Worm (Caenorhabditis elegans) whole organism, L3 larva: ENCODE measurements around the gene mccc-1.

ENCODE experiments used
- ama-1 ChIP-seq: fragments of 150-350 bp; optimal IDR thresholded peaks from 2 replicates; lab custom pipeline; 2018
- ceh-16 ChIP-seq: sonication (generic microtip); optimal IDR thresholded peaks from 2 replicates; lab custom pipeline; 2017; ENCODE audit warnings: missing biosample characterization, missing genetic modification characterization
- ceh-28 ChIP-seq: fragments of 150-350 bp; optimal IDR thresholded peaks from 2 replicates; lab custom pipeline; 2014; ENCODE audit warnings: missing biosample characterization, missing genetic modification reagents, missing genetic modification characterization
- ceh-82 ChIP-seq: fragments of 150-350 bp; optimal IDR thresholded peaks from 2 replicates; lab custom pipeline; 2014; ENCODE audit warnings: missing biosample characterization, missing genetic modification characterization
- ceh-9 ChIP-seq: sonication (generic microtip); optimal IDR thresholded peaks from 2 replicates; lab custom pipeline; 2018; ENCODE audit warnings: missing biosample characterization, missing genetic modification characterization
- egl-5 ChIP-seq: fragments of 150-350 bp; optimal IDR thresholded peaks from 2 replicates; lab custom pipeline; 2017; ENCODE audit warnings: missing biosample characterization, missing genetic modification reagents, missing genetic modification characterization, inconsistent platforms
- elt-1 ChIP-seq: fragments of 150-350 bp; optimal IDR thresholded peaks from 2 replicates; lab custom pipeline; 2014; ENCODE audit warnings: missing biosample characterization, missing genetic modification characterization
- fkh-10 ChIP-seq: sonication (generic microtip); optimal IDR thresholded peaks from 2 replicates; lab custom pipeline; 2017; ENCODE audit warnings: missing biosample characterization, missing genetic modification reagents, missing genetic modification characterization
- fos-1 ChIP-seq: fragments of 150-350 bp; optimal IDR thresholded peaks from 2 replicates; lab custom pipeline; 2014; ENCODE audit warnings: missing biosample characterization, missing genetic modification characterization
- lin-15B ChIP-seq: fragments of 150-350 bp; optimal IDR thresholded peaks from 2 replicates; lab custom pipeline; 2014; ENCODE audit warnings: missing biosample characterization, missing genetic modification characterization
- lin-39 ChIP-seq: fragments of 150-350 bp; optimal IDR thresholded peaks from 2 replicates; lab custom pipeline; 2018; ENCODE audit warnings: missing biosample characterization, missing genetic modification reagents, missing genetic modification characterization
- lsy-12 ChIP-seq: sonication (generic microtip); optimal IDR thresholded peaks from 2 replicates; lab custom pipeline; 2016; ENCODE audit warnings: mild to moderate bottlenecking, missing genetic modification characterization, missing compliant biosample characterization
- mdl-1 ChIP-seq: fragments of 150-350 bp; optimal IDR thresholded peaks from 2 replicates; lab custom pipeline; 2014; ENCODE audit warnings: missing biosample characterization, missing genetic modification characterization
- nfya-1 ChIP-seq: sonication (generic microtip); optimal IDR thresholded peaks from 2 replicates; lab custom pipeline; 2017; ENCODE audit warnings: missing genetic modification characterization, mild to moderate bottlenecking, missing compliant biosample characterization, antibody characterized with exemption, moderate library complexity; ENCODE audit not compliant: insufficient read depth
- nhr-23 ChIP-seq: fragments of 150-350 bp; optimal IDR thresholded peaks from 2 replicates; lab custom pipeline; 2014; ENCODE audit warnings: missing biosample characterization, missing genetic modification reagents, missing genetic modification characterization
- nhr-237 ChIP-seq: fragments of 150-350 bp; optimal IDR thresholded peaks from 2 replicates; lab custom pipeline; 2014; ENCODE audit warnings: missing biosample characterization, missing genetic modification characterization
- nhr-25 ChIP-seq: sonication (generic microtip); optimal IDR thresholded peaks from 2 replicates; lab custom pipeline; 2017; ENCODE audit warnings: missing biosample characterization, missing genetic modification characterization
- nhr-28 ChIP-seq: fragments of 150-350 bp; optimal IDR thresholded peaks from 2 replicates; lab custom pipeline; 2014; ENCODE audit warnings: missing biosample characterization, missing genetic modification characterization
- nhr-43 ChIP-seq: sonication (generic microtip); optimal IDR thresholded peaks from 2 replicates; lab custom pipeline; 2016; ENCODE audit warnings: mild to moderate bottlenecking, missing genetic modification characterization, missing compliant biosample characterization; ENCODE audit not compliant: poor library complexity, severe bottlenecking
- nhr-67 ChIP-seq: fragments of 150-350 bp; optimal IDR thresholded peaks from 2 replicates; lab custom pipeline; 2014; ENCODE audit warnings: missing biosample characterization, missing genetic modification characterization
- nhr-76 ChIP-seq: fragments of 150-350 bp; sonication (generic microtip); optimal IDR thresholded peaks from 5 replicates; lab custom pipeline; 2014; ENCODE audit warnings: missing biosample characterization, missing genetic modification characterization
- pha-4 ChIP-seq: fragments of 150-350 bp; optimal IDR thresholded peaks from 2 replicates; lab custom pipeline; 2014; ENCODE audit warnings: missing biosample characterization, missing genetic modification reagents, missing genetic modification characterization
- pqm-1 ChIP-seq: fragments of 150-350 bp; optimal IDR thresholded peaks from 2 replicates; lab custom pipeline; 2017; ENCODE audit warnings: missing biosample characterization, missing genetic modification characterization, inconsistent platforms
- skn-1 ChIP-seq: fragments of 150-350 bp; optimal IDR thresholded peaks from 2 replicates; lab custom pipeline; 2014; ENCODE audit warnings: missing biosample characterization, missing genetic modification characterization
- tbx-2 ChIP-seq: sonication (generic microtip); optimal IDR thresholded peaks from 2 replicates; lab custom pipeline; 2016; ENCODE audit warnings: mild to moderate bottlenecking, missing genetic modification characterization, missing compliant biosample characterization
- ztf-11 ChIP-seq: fragments of 150-350 bp; optimal IDR thresholded peaks from 2 replicates; lab custom pipeline; 2014; ENCODE audit warnings: missing biosample characterization, missing genetic modification characterization
- ztf-4 ChIP-seq: fragments of 150-350 bp; optimal IDR thresholded peaks from 2 replicates; lab custom pipeline; 2014; ENCODE audit warnings: missing biosample characterization, missing genetic modification characterization

mccc-1 gene

ce11 chrIV:9924419-9924818, 40.0 kb downstream of the mccc-1 start:
- no peak for TF ChIP-seq nhr-67
- no peak for TF ChIP-seq lin-39 (tag; lab: Kevin White, UChicago)
- no peak for TF ChIP-seq lsy-12 (tag; lab: Kevin White, UChicago)
- TF ChIP-seq ztf-4 (tag; lab: Kevin White, UChicago): no peak
- no peak for TF ChIP-seq nhr-76 (tag; lab: Kevin White, UChicago)
- no peak for TF ChIP-seq ztf-11
- TF ChIP-seq nhr-43 (tag; lab: Kevin White, UChicago): no peak
- no peak for TF ChIP-seq nhr-28 (tag; lab: Kevin White, UChicago)
- TF ChIP-seq nhr-237 (tag; lab: Kevin White, UChicago): no peak
- TF ChIP-seq ceh-16: no peak
- TF ChIP-seq nhr-25: no peak
- no peak for TF ChIP-seq skn-1 (tag; lab: Kevin White, UChicago)
- TF ChIP-seq lin-15B (tag; lab: Kevin White, UChicago): no peak
- no peak for TF ChIP-seq pqm-1 (tag; lab: Kevin White, UChicago)
- no peak for TF ChIP-seq ceh-9 (tag; lab: Kevin White, UChicago)
- no peak for TF ChIP-seq ama-1
- TF ChIP-seq egl-5 (tag; lab: Kevin White, UChicago): no peak

- TF ChIP-seq mdl-1 (no peak), ceh-28 (tag; lab: Kevin White, UChicago) (peak; percentile 5), nfya-1 (tag; lab: Kevin White, UChicago) (peak; percentile 25), egl-5 (tag; lab: Kevin White, UChicago) (peak; percentile 32)
Measured at ce11 chrIV:9928180-9928896, 44.0 kb downstream of the mccc-1 start, which contains the start of gene dur-1. Gene dur-1 (minus strand): TSS chrIV:9928230.

ce11 chrIV:9932055-9932454, 47.7 kb downstream of the mccc-1 start, which contains the start of the genes trmt-10A and F25H8.2:
Gene trmt-10A (minus strand): TSS chrIV:9932213.
Gene F25H8.2 (plus strand): TSS chrIV:9932235.
- TF ChIP-seq ceh-82 (tag; lab: Kevin White, UChicago) (no peak), fkh-10 (GFP tag; lab: Kevin White, UChicago) (no peak), pha-4 (tag; lab: Kevin White, UChicago) (peak; percentile 84), elt-1 (tag; lab: Kevin White, UChicago) (no peak), nhr-23 (tag; lab: Kevin White, UChicago) (peak; percentile 47), lin-15B (tag; lab: Kevin White, UChicago) (peak; percentile 75)

ce11 chrIV:9933580-9933979, 49.2 kb downstream of the mccc-1 start, which contains the start of gene spe-29:
Gene spe-29 (plus strand): TSS chrIV:9933880.
- no peak for TF ChIP-seq tbx-2 (tag; lab: Kevin White, UChicago)
- no peak for TF ChIP-seq fos-1 (tag; lab: Kevin White, UChicago)
- no peak for TF ChIP-seq ceh-9 (tag; lab: Kevin White, UChicago)
